Worm (Caenorhabditis elegans): Measurements from ENCODE around the gene T21C9.6.

Gene T21C9.6

ce11 chrV:10561632-10562031 lies 20.1 kb upstream of the T21C9.6 start:
- TF ChIP-seq skn-1 (tag; optimal IDR thresholded peaks at IDR 0.05): no peak
- TF ChIP-seq ztf-4 (tag; optimal IDR thresholded peaks at IDR 0.05): no peak
- no peak for TF ChIP-seq nhr-12 (tag; optimal IDR thresholded peaks at IDR 0.05)
- TF ChIP-seq nhr-77 (tag; optimal IDR thresholded peaks at IDR 0.05): no peak
- TF ChIP-seq alr-1 (tag; optimal IDR thresholded peaks at IDR 0.05; ENCODE audit: borderline replicate concordance): no peak
- no peak for TF ChIP-seq lin-15B (tag; optimal IDR thresholded peaks at IDR 0.05)
- no peak for TF ChIP-seq irx-1 (tag; optimal IDR thresholded peaks at IDR 0.05)
- no peak for TF ChIP-seq lir-3 (tag; optimal IDR thresholded peaks at IDR 0.05; ENCODE audit: poor library complexity)
- TF ChIP-seq ceh-88 (GFP tag; IDR thresholded peaks at IDR 0.05): no peak
- no peak for TF ChIP-seq nhr-84 (tag; optimal IDR thresholded peaks at IDR 0.05)
- no peak for TF ChIP-seq ceh-63 (GFP tag; optimal IDR thresholded peaks at IDR 0.05)
- TF ChIP-seq nhr-20 (tag; optimal IDR thresholded peaks at IDR 0.05): no peak
- TF ChIP-seq unc-62 (GFP tag; optimal IDR thresholded peaks at IDR 0.05): no peak

DNA sequence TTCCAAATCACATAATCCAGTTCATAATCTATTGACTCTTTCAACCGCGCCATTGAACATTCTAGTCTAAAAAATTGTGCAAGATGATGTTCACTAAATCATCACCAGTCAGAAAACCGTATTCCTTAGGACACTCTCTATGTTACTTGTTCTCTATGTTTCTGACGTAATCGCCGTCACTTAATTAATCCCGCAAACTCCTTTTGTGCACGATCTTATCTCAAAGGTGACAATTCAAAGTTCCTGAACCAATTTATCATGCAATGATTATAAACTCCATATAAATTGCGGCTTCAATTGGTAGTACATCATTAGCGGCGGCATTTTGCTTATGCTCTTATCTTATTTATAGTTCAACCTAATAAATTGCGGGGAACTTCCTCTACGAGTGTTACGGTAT lies 18.9 kb upstream of the T21C9.6 start:
- TF ChIP-seq elt-2 (tag; optimal IDR thresholded peaks at IDR 0.05) (peak; percentile 52), nhr-20 (tag; optimal IDR thresholded peaks at IDR 0.05) (no peak)

DNA sequence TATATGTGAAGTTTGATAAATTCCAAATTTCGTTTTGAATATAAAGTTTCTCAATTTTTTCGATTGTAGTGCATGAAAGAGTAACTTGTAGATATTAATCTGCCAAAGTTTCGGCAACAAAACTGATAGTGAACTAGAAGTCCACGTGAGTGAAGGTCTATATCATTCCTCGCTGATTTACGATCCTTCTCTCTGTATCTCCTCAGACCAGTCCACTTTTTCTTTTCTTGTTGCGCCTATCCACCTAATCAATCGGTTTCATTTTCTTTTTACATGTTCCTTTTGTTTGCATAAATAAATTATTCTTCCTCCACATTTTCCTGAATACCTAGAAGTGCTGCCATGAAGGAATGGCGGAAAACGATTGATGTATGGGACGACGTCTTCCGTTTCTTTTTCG lies 17.5 kb upstream of the T21C9.6 start:
- TF ChIP-seq efl-1 (optimal IDR thresholded peaks at IDR 0.05) (no peak), efl-1 (GFP tag; optimal IDR thresholded peaks at IDR 0.05 in 1 of 2) (peak in 1 of 2 experiments; percentile 81), blmp-1 (tag; optimal IDR thresholded peaks at IDR 0.05) (peak; percentile 84), sptf-1 (tag; optimal IDR thresholded peaks at IDR 0.05) (no peak), elt-3 (tag; optimal IDR thresholded peaks at IDR 0.05) (peak in 1 of 6 experiments; percentile 35), nhr-85 (tag) (peak; percentile 48)

DNA sequence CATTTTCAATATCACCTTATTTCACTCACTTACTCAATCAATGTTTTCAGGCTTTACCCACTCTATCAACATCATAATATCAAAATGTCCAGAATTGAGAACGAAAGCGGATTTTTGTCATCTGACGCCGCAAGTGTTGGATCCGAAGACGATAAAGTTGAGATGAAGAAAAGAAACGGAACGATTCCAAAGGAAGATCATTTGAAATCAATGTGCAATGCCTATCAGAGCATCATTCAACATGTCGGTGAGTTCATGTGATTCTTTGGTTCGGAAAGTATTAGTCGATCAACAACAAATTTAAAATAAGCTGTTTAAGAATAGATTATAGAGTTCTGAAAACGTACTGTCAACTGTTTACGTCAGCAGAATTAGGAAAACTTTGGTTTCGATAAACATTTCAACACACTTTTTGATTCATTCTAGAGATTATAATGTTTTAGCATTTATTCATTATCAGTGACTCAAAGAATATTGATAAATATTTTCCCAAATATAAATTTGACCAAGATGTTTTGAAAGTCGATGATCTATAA lies 16.8 kb upstream of the T21C9.6 start, which contains the start of gene cat-4:
Gene cat-4, plus strand, starts transcription at position 51 of the 536 bp plus-strand sequence.
- TF ChIP-seq C04F5.9 (tag; optimal IDR thresholded peaks at IDR 0.05): no peak
- TF ChIP-seq elt-2 (tag; optimal IDR thresholded peaks at IDR 0.05): peak; percentile 80

DNA sequence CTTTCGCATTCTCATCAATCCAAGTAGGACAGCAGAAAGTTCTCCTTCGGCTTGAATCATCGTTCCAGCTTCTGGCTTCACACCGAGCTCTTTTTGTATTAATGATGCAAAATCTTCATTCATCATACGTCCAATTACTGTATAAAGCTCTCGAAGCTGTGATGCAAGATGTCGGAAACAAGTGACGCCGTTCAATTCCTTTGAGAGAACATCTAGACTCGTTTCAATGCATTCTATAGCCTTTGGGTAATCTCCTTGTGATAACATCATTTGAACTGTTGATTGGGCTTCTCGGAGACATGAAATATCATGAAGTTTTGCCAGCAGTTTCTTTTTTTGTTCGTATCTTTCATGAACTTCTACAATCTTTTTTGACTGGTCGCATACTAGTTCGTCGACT lies 13.2 kb upstream of the T21C9.6 start:
- TF ChIP-seq aha-1 (tag; optimal IDR thresholded peaks at IDR 0.05) (no peak), egl-13 (tag; optimal IDR thresholded peaks at IDR 0.05) (no peak)

ce11 chrV:10571523-10571922 lies 10.2 kb upstream of the T21C9.6 start:
- TF ChIP-seq lin-15B (tag; optimal IDR thresholded peaks at IDR 0.05): no peak
- TF ChIP-seq fkh-4 (tag; optimal IDR thresholded peaks at IDR 0.05; ENCODE audit: borderline replicate concordance): no peak
- no peak for TF ChIP-seq ceh-88 (GFP tag; IDR thresholded peaks at IDR 0.05)
- no peak for TF ChIP-seq pqm-1 (tag; optimal IDR thresholded peaks at IDR 0.05)
- no peak for TF ChIP-seq ceh-8 (GFP tag; optimal IDR thresholded peaks at IDR 0.05)
- TF ChIP-seq unc-98 (GFP tag; IDR thresholded peaks at IDR 0.05): no peak
- TF ChIP-seq ztf-11 (tag; optimal IDR thresholded peaks at IDR 0.05): no peak
- no peak for TF ChIP-seq sptf-1 (tag; optimal IDR thresholded peaks at IDR 0.05)
- TF ChIP-seq unc-62 (GFP tag; optimal IDR thresholded peaks at IDR 0.05): no peak
- TF ChIP-seq dsc-1 (tag; optimal IDR thresholded peaks at IDR 0.05): no peak
- TF ChIP-seq swsn-7 (tag; optimal IDR thresholded peaks at IDR 0.05): no peak
- TF ChIP-seq sox-4 (tag; optimal IDR thresholded peaks at IDR 0.05): no peak
- TF ChIP-seq lir-3 (tag; optimal IDR thresholded peaks at IDR 0.05; ENCODE audit: poor library complexity): no peak
- peak in 1 of 2 experiments; percentile 18 for TF ChIP-seq lin-35 (GFP tag; optimal IDR thresholded peaks at IDR 0.05)
- TF ChIP-seq F16B12.6 (tag; optimal IDR thresholded peaks at IDR 0.05): no peak
- TF ChIP-seq nhr-28 (tag; optimal IDR thresholded peaks at IDR 0.05): no peak
- no peak for TF ChIP-seq egl-13 (tag; optimal IDR thresholded peaks at IDR 0.05)
- TF ChIP-seq grh-1 (GFP tag; IDR thresholded peaks at IDR 0.05): no peak
- TF ChIP-seq nhr-47 (tag; optimal IDR thresholded peaks at IDR 0.05): no peak
- TF ChIP-seq lin-14 (GFP tag; optimal IDR thresholded peaks at IDR 0.05): peak; percentile 59
- TF ChIP-seq unc-130 (tag; optimal IDR thresholded peaks at IDR 0.05): no peak
- TF ChIP-seq egl-27 (tag; optimal IDR thresholded peaks at IDR 0.05): no peak
- TF ChIP-seq nhr-85 (tag): peak; percentile 76
- TF ChIP-seq aha-1 (tag; optimal IDR thresholded peaks at IDR 0.05): no peak
- TF ChIP-seq pax-3 (tag; optimal IDR thresholded peaks at IDR 0.05): no peak
- no peak for TF ChIP-seq hpl-2 (GFP tag; optimal IDR thresholded peaks at IDR 0.05)
- peak; percentile 2 for TF ChIP-seq nhr-20 (tag; optimal IDR thresholded peaks at IDR 0.05)
- no peak for TF ChIP-seq rnt-1 (tag; optimal IDR thresholded peaks at IDR 0.05)
- no peak for TF ChIP-seq C16A3.4 (tag; optimal IDR thresholded peaks at IDR 0.05)
